Worm (Caenorhabditis elegans): ENCODE measurements around the gene gcy-1.

- TF ChIP-seq W03F9.2 (tag; optimal IDR thresholded peaks at IDR 0.05) (no peak), dao-5 (tag; optimal IDR thresholded peaks at IDR 0.05) (no peak)
Observed at ce11 chrII:9477567-9477966, 39.2 kb downstream of the gcy-1 start, which contains the start of gene chil-27.
